Worm (Caenorhabditis elegans): ENCODE measurements around the gene srt-41.

- TF ChIP-seq unc-62 (GFP tag; optimal IDR thresholded peaks at IDR 0.05), result no peak
- TF ChIP-seq ceh-43 (GFP tag; optimal IDR thresholded peaks at IDR 0.05), result no peak
- TF ChIP-seq lsy-2 (tag; optimal IDR thresholded peaks at IDR 0.05), result no peak
These were observed at the start of gene srt-41 for ce11 chrV:1803043-1803442.

All from whole organism, mixed stage, embryonic.